Fruit fly (Drosophila melanogaster) whole organism, embryonic: ENCODE results near the gene CG31076.

ENCODE experiments used
- Aef1 ChIP-seq: fragments of 200-800 bp; sonication (Bioruptor generic); IDR thresholded peaks from 3 replicates; pipeline ENCODE4 v1.3.6; 2022; ENCODE audit warnings: missing biosample characterization, missing genetic modification characterization
- Bteb2 ChIP-seq: fragments of 200-800 bp; sonication (Bioruptor generic); optimal IDR thresholded peaks from 2 replicates; lab custom pipeline; 2016; ENCODE audit warnings: missing biosample characterization, missing genetic modification characterization
- CG10209 ChIP-seq: fragments of 200-800 bp; sonication (Bioruptor generic); optimal IDR thresholded peaks from 3 replicates; lab custom pipeline; 2017; ENCODE audit warnings: missing biosample characterization, mild to moderate bottlenecking, missing genetic modification characterization, missing genetic modification reagents
- CG10366 ChIP-seq: fragments of 200-800 bp; sonication (Bioruptor generic); IDR thresholded peaks from 2 replicates; pipeline ENCODE4 v1.3.6; 2022; ENCODE audit warnings: missing biosample characterization, missing genetic modification characterization
- CG11560 ChIP-seq: fragments of 200-800 bp; sonication (Bioruptor generic); IDR thresholded peaks from 3 replicates; pipeline ENCODE4 v1.3.6; 2022; ENCODE audit warnings: missing biosample characterization, missing genetic modification characterization
- CG11695 ChIP-seq: fragments of 200-800 bp; sonication (Bioruptor generic); IDR thresholded peaks from 3 replicates; pipeline ENCODE4 v1.3.6; 2022; ENCODE audit warnings: missing biosample characterization, missing genetic modification characterization
- CG12071 ChIP-seq: fragments of 200-800 bp; sonication (Bioruptor generic); optimal IDR thresholded peaks from 3 replicates; lab custom pipeline; 2018; ENCODE audit warnings: missing biosample characterization, mild to moderate bottlenecking, missing genetic modification characterization
- CG12236 ChIP-seq: fragments of 200-800 bp; sonication (Bioruptor generic); optimal IDR thresholded peaks from 2 replicates; lab custom pipeline; 2016; ENCODE audit warnings: missing biosample characterization, missing genetic modification characterization
- CG12659 ChIP-seq: fragments of 200-800 bp; sonication (Bioruptor generic); optimal IDR thresholded peaks from 3 replicates; lab custom pipeline; 2017; ENCODE audit warnings: mild to moderate bottlenecking, missing biosample characterization, missing genetic modification reagents, missing genetic modification characterization
- CG13775 ChIP-seq: fragments of 200-800 bp; sonication (Bioruptor generic); optimal IDR thresholded peaks from 3 replicates; lab custom pipeline; 2017; ENCODE audit warnings: missing biosample characterization, mild to moderate bottlenecking, missing genetic modification characterization
- CG14014 ChIP-seq: fragments of 200-800 bp; sonication (Bioruptor generic); IDR thresholded peaks from 2 replicates; pipeline ENCODE4 v1.3.6; 2022; ENCODE audit warnings: missing biosample characterization, missing genetic modification characterization
- CG16813 ChIP-seq: fragments of 200-800 bp; sonication (Bioruptor generic); IDR thresholded peaks from 3 replicates; pipeline ENCODE4 v1.3.6; 2022; ENCODE audit warnings: missing biosample characterization, missing genetic modification characterization; ENCODE audit not compliant: partially characterized antibody
- CG17568 ChIP-seq: fragments of 200-800 bp; sonication (Bioruptor generic); optimal IDR thresholded peaks from 2 replicates; lab custom pipeline; 2018; ENCODE audit warnings: missing biosample characterization, mild to moderate bottlenecking, missing genetic modification characterization, moderate library complexity
- CG17829 ChIP-seq: fragments of 200-800 bp; optimal IDR thresholded peaks from 2 replicates; lab custom pipeline; 2019; ENCODE audit warnings: missing biosample characterization, mild to moderate bottlenecking, missing genetic modification characterization, moderate library complexity
- CG1792 ChIP-seq: fragments of 200-800 bp; sonication (Bioruptor generic); optimal IDR thresholded peaks from 2 replicates; lab custom pipeline; 2016; ENCODE audit warnings: missing biosample characterization, missing genetic modification characterization
- CG18764 ChIP-seq: fragments of 200-800 bp; sonication (Bioruptor generic); optimal IDR thresholded peaks from 3 replicates; lab custom pipeline; 2016; ENCODE audit warnings: missing biosample characterization, missing genetic modification characterization
- CG3281 ChIP-seq: fragments of 200-800 bp; sonication (Bioruptor generic); optimal IDR thresholded peaks from 3 replicates; lab custom pipeline; 2017; ENCODE audit warnings: missing biosample characterization, mild to moderate bottlenecking, missing genetic modification characterization
- CG7357 ChIP-seq: fragments of 200-800 bp; sonication (Bioruptor generic); IDR thresholded peaks from 3 replicates; pipeline ENCODE4 v1.3.6; 2022; ENCODE audit warnings: missing biosample characterization, missing genetic modification characterization
- CG7839 ChIP-seq: fragments of 200-800 bp; sonication (Bioruptor generic); optimal IDR thresholded peaks from 3 replicates; lab custom pipeline; 2018; ENCODE audit warnings: missing biosample characterization, mild to moderate bottlenecking, missing genetic modification characterization, moderate library complexity
- CG7963 ChIP-seq: fragments of 200-800 bp; sonication (Bioruptor generic); IDR thresholded peaks from 3 replicates; pipeline ENCODE4 v1.3.6; 2022; ENCODE audit warnings: missing biosample characterization, missing genetic modification characterization; ENCODE audit not compliant: partially characterized antibody
- CG8290 ChIP-seq, 3 experiments: fragments of 200-800 bp; sonication (Bioruptor generic); optimal IDR thresholded peaks; 2 replicates each; lab custom pipeline; 2016 to 2019; ENCODE audit warnings: missing biosample characterization in 3 of 3, missing genetic modification characterization in 3 of 3, mild to moderate bottlenecking in 2 of 3, moderate library complexity in 1 of 3
- CG8388 ChIP-seq: fragments of 200-800 bp; sonication (Bioruptor generic); optimal IDR thresholded peaks from 2 replicates; lab custom pipeline; 2019; ENCODE audit warnings: missing biosample characterization, mild to moderate bottlenecking, missing genetic modification characterization, moderate library complexity
- CoRest ChIP-seq: fragments of 200-800 bp; sonication (Bioruptor generic); optimal IDR thresholded peaks from 3 replicates; lab custom pipeline; 2018; ENCODE audit warnings: missing biosample characterization, mild to moderate bottlenecking, missing genetic modification characterization, moderate library complexity
- Dbx ChIP-seq: fragments of 200-800 bp; sonication (Bioruptor generic); IDR thresholded peaks from 3 replicates; pipeline ENCODE4 v1.3.6; 2022; ENCODE audit warnings: missing biosample characterization, missing genetic modification characterization
- Dek ChIP-seq: fragments of 200-800 bp; sonication (Bioruptor generic); optimal IDR thresholded peaks from 3 replicates; lab custom pipeline; 2019; ENCODE audit warnings: missing biosample characterization, mild to moderate bottlenecking, missing genetic modification characterization, moderate library complexity
- Dfd ChIP-seq, 2 experiments: fragments of >200 bp; optimal IDR thresholded peaks; 2 replicates each; lab custom pipeline; 2017; ENCODE audit warnings: missing biosample characterization in 2 of 2, missing genetic modification characterization in 2 of 2
- Dp ChIP-seq: fragments of 200-800 bp; sonication (Bioruptor generic); optimal IDR thresholded peaks from 2 replicates; lab custom pipeline; 2018; ENCODE audit warnings: missing biosample characterization, mild to moderate bottlenecking, missing genetic modification characterization, moderate library complexity
- H15 ChIP-seq: fragments of 200-800 bp; sonication (Bioruptor generic); IDR thresholded peaks from 3 replicates; pipeline ENCODE4 v1.3.6; 2022; ENCODE audit warnings: missing biosample characterization, missing genetic modification characterization
- Hmx ChIP-seq: fragments of 200-800 bp; sonication (Bioruptor generic); optimal IDR thresholded peaks from 2 replicates; lab custom pipeline; 2016; ENCODE audit warnings: missing biosample characterization, missing genetic modification characterization
- NfI ChIP-seq: fragments of 200-800 bp; sonication (Bioruptor generic); optimal IDR thresholded peaks from 3 replicates; lab custom pipeline; 2018; ENCODE audit warnings: missing biosample characterization, mild to moderate bottlenecking, missing genetic modification characterization, moderate library complexity
- Spps ChIP-seq: fragments of 200-800 bp; sonication (Bioruptor generic); optimal IDR thresholded peaks from 2 replicates; lab custom pipeline; 2018; ENCODE audit warnings: missing biosample characterization, mild to moderate bottlenecking, missing genetic modification characterization
- Sry-β ChIP-seq: fragments of 200-800 bp; sonication (Bioruptor generic); optimal IDR thresholded peaks from 2 replicates; lab custom pipeline; 2018; ENCODE audit warnings: missing biosample characterization, mild to moderate bottlenecking, missing genetic modification characterization, moderate library complexity
- Tbp ChIP-seq: fragments of >200 bp; optimal IDR thresholded peaks from 2 replicates; lab custom pipeline; 2018; ENCODE audit warnings: missing biosample characterization, missing genetic modification characterization
- az2 ChIP-seq: fragments of 200-800 bp; sonication (Bioruptor generic); optimal IDR thresholded peaks from 3 replicates; lab custom pipeline; 2016; ENCODE audit warnings: missing biosample characterization, missing genetic modification characterization
- br ChIP-seq: fragments of >200 bp; optimal IDR thresholded peaks from 2 replicates; lab custom pipeline; 2017
- ci ChIP-seq: fragments of 200-800 bp; sonication (Bioruptor generic); IDR thresholded peaks from 3 replicates; pipeline ENCODE4 v1.3.6; 2022; ENCODE audit warnings: missing biosample characterization, missing genetic modification characterization
- croc ChIP-seq: fragments of 200-800 bp; sonication (Bioruptor generic); conservative IDR thresholded peaks from 3 replicates; pipeline ENCODE4 v1.3.6; 2022; ENCODE audit warnings: missing biosample characterization, missing genetic modification characterization
- dmrt11E ChIP-seq: fragments of 200-800 bp; sonication (Bioruptor generic); optimal IDR thresholded peaks from 3 replicates; lab custom pipeline; 2018; ENCODE audit warnings: missing biosample characterization, mild to moderate bottlenecking, missing genetic modification characterization, moderate library complexity
- exex ChIP-seq: fragments of 200-800 bp; sonication (Bioruptor generic); optimal IDR thresholded peaks from 4 replicates; lab custom pipeline; 2018; ENCODE audit warnings: missing biosample characterization, mild to moderate bottlenecking, missing genetic modification characterization, moderate library complexity
- gce ChIP-seq: fragments of 200-800 bp; sonication (Bioruptor generic); IDR thresholded peaks from 3 replicates; pipeline ENCODE4 v1.3.6; 2022; ENCODE audit warnings: missing biosample characterization, missing genetic modification characterization
- gcm ChIP-seq: fragments of 200-800 bp; sonication (Bioruptor generic); optimal IDR thresholded peaks from 2 replicates; lab custom pipeline; 2019; ENCODE audit warnings: missing biosample characterization, mild to moderate bottlenecking, missing genetic modification characterization, moderate library complexity
- gem ChIP-seq: fragments of 200-800 bp; sonication (Bioruptor generic); optimal IDR thresholded peaks from 2 replicates; lab custom pipeline; 2019; ENCODE audit warnings: missing biosample characterization, mild to moderate bottlenecking, missing genetic modification characterization, moderate library complexity
- grau ChIP-seq: fragments of 200-800 bp; optimal IDR thresholded peaks from 3 replicates; lab custom pipeline; 2019; ENCODE audit warnings: missing biosample characterization, mild to moderate bottlenecking, missing genetic modification characterization, moderate library complexity
- gsb ChIP-seq: fragments of 200-800 bp; sonication (Bioruptor generic); IDR thresholded peaks from 2 replicates; pipeline ENCODE4 v1.3.6; 2022; ENCODE audit warnings: missing biosample characterization, missing genetic modification characterization
- psq ChIP-seq: fragments of 200-800 bp; sonication (Bioruptor generic); optimal IDR thresholded peaks from 2 replicates; lab custom pipeline; 2017; ENCODE audit warnings: missing biosample characterization, missing genetic modification characterization
- ro ChIP-seq: fragments of 200-800 bp; sonication (Bioruptor generic); IDR thresholded peaks from 2 replicates; pipeline ENCODE4 v1.3.6; 2022; ENCODE audit warnings: missing biosample characterization, missing genetic modification characterization
- tap ChIP-seq: fragments of 200-800 bp; optimal IDR thresholded peaks from 3 replicates; lab custom pipeline; 2019; ENCODE audit warnings: missing biosample characterization, mild to moderate bottlenecking, missing genetic modification characterization, moderate library complexity
- tgo ChIP-seq: fragments of 200-800 bp; sonication (Bioruptor generic); IDR thresholded peaks from 3 replicates; pipeline ENCODE4 v1.3.6; 2022; ENCODE audit warnings: missing biosample characterization, missing genetic modification characterization
- tll ChIP-seq, 2 experiments: fragments of 200-800 bp in 1 of 2; fragments of >200 bp in 1 of 2; sonication (Bioruptor generic) in 1 of 2; optimal IDR thresholded peaks; 2 replicates each; lab custom pipeline; 2017 to 2019; ENCODE audit warnings: missing biosample characterization in 2 of 2, missing genetic modification characterization in 2 of 2, mild to moderate bottlenecking in 1 of 2, moderate library complexity in 1 of 2
- yki ChIP-seq: fragments of >200 bp; optimal IDR thresholded peaks from 3 replicates; lab custom pipeline; 2018

CG31076 gene

dm6 chr3R:26954020-26954672 lies 35.5 kb downstream of the CG31076 start (continued):
- peak; percentile 75 for TF ChIP-seq az2 (GFP tag; lab: Kevin White, UChicago)
- TF ChIP-seq dmrt11E (tag; lab: Kevin White, UChicago), result peak; percentile 64
- TF ChIP-seq CG17829, result peak; percentile 73
- TF ChIP-seq NfI (GFP tag; lab: Kevin White, UChicago), result peak; percentile 66
- TF ChIP-seq CG7357, result peak; percentile 31; the same call in 1 of the 3 replicates
- no peak for TF ChIP-seq tll (GFP tag; optimal IDR thresholded peaks at IDR 0.05; lab: Kevin White, UChicago)
- TF ChIP-seq gcm (GFP tag; lab: Kevin White, UChicago), result peak; percentile 61
- TF ChIP-seq Tbp (GFP tag; lab: Kevin White, UChicago), result no peak
- no peak for TF ChIP-seq CG1792 (GFP tag; lab: Kevin White, UChicago)
- TF ChIP-seq CG10366 (GFP tag; lab: Robert Waterston, UW), result peak; percentile 88
- peak; percentile 42 for TF ChIP-seq CG8290 (GFP tag; optimal IDR thresholded peaks at IDR 0.05; lab: Kevin White, UChicago)
- peak; percentile 42 to 45 for TF ChIP-seq CG8290 (tag; optimal IDR thresholded peaks at IDR 0.05; lab: Kevin White, UChicago)
- peak; percentile 69; the same call in 2 of the 3 replicates for TF ChIP-seq H15 (GFP tag; lab: Robert Waterston, UW)
- peak; percentile 87 for TF ChIP-seq tgo (GFP tag; lab: Robert Waterston, UW)
- TF ChIP-seq ci (GFP tag; lab: Robert Waterston, UW), result peak; percentile 89
- peak; percentile 64 for TF ChIP-seq ro (GFP tag; lab: Robert Waterston, UW)
- TF ChIP-seq br (lab: Kevin White, UChicago), result no peak
- TF ChIP-seq CG11560 (tag; lab: Robert Waterston, UW), result peak; percentile 48; the same call in 1 of the 3 replicates
- TF ChIP-seq Hmx (GFP tag; lab: Kevin White, UChicago), result no peak
- TF ChIP-seq psq (GFP tag; lab: Kevin White, UChicago), result peak; percentile 89
- TF ChIP-seq gem (tag; lab: Kevin White, UChicago), result peak; percentile 85
- peak; percentile 60 for TF ChIP-seq Spps
- peak; percentile 57 for TF ChIP-seq CG18764 (GFP tag; lab: Kevin White, UChicago)
- TF ChIP-seq CG10209, result peak; percentile 79
- peak; percentile 80 for TF ChIP-seq CG11695 (GFP tag; lab: Robert Waterston, UW)
- no peak; the same call in 1 of the 2 replicates for TF ChIP-seq gsb (GFP tag; lab: Robert Waterston, UW)
- peak; percentile 50 for TF ChIP-seq CG14014
- TF ChIP-seq Bteb2 (GFP tag; lab: Kevin White, UChicago), result no peak
- TF ChIP-seq Dek (tag; lab: Kevin White, UChicago), result peak; percentile 53
- peak; percentile 72 for TF ChIP-seq CG8388 (GFP tag; lab: Kevin White, UChicago)
- TF ChIP-seq CG3281, result peak; percentile 44
- peak; percentile 62; the same call in 1 of the 3 replicates for TF ChIP-seq Dbx (GFP tag; lab: Robert Waterston, UW)
- peak; percentile 23 for TF ChIP-seq exex (tag; lab: Kevin White, UChicago)
- no peak for TF ChIP-seq CG12236 (GFP tag; lab: Kevin White, UChicago)
- TF ChIP-seq Dp (GFP tag; lab: Kevin White, UChicago), result no peak
- peak; percentile 54 for TF ChIP-seq CG13775 (GFP tag; lab: Kevin White, UChicago)
- TF ChIP-seq tap (tag; lab: Kevin White, UChicago), result peak; percentile 66
- peak; percentile 74 for TF ChIP-seq croc (GFP tag; lab: Robert Waterston, UW)
- peak; percentile 36 for TF ChIP-seq CG12071 (GFP tag; lab: Kevin White, UChicago)
- TF ChIP-seq Sry-β, result no peak
- TF ChIP-seq yki (lab: Kevin White, UChicago), result no peak
- TF ChIP-seq gce (GFP tag; lab: Robert Waterston, UW), result peak; percentile 32; the same call in 1 of the 3 replicates
- TF ChIP-seq grau (tag; lab: Kevin White, UChicago), result peak; percentile 68
- no peak for TF ChIP-seq CG7963 (GFP tag; lab: Robert Waterston, UW)
- TF ChIP-seq Aef1 (GFP tag; lab: Robert Waterston, UW), result peak; percentile 87
- no peak for TF ChIP-seq CG16813 (GFP tag; lab: Robert Waterston, UW)
- peak; percentile 74 for TF ChIP-seq CoRest (tag; lab: Kevin White, UChicago)
- TF ChIP-seq Dfd (GFP tag; optimal IDR thresholded peaks at IDR 0.05; lab: Kevin White, UChicago), result no peak
- TF ChIP-seq CG7839 (tag; lab: Kevin White, UChicago), result peak; percentile 85
- peak; percentile 58 for TF ChIP-seq CG17568 (GFP tag; lab: Kevin White, UChicago)
- peak; percentile 43 for TF ChIP-seq CG12659 (GFP tag; lab: Kevin White, UChicago)
